Fruit fly (Drosophila melanogaster): Measurements from ENCODE around the gene CG2004.

CG2004 gene

dm6 chrX:8720213-8720612 is 5.5 kb upstream of the CG2004 start, which contains the start of gene CG1789 (continued):
- TF ChIP-seq schlank (tag; optimal IDR thresholded peaks at IDR 0.05) (no peak), nmo (GFP tag; optimal IDR thresholded peaks at IDR 0.05) (peak; percentile 46), ken (GFP tag; IDR thresholded peaks at IDR 0.05) (no peak), crp (GFP tag; optimal IDR thresholded peaks at IDR 0.05) (peak in 1 of 2 experiments; percentile 32), dm (GFP tag; optimal IDR thresholded peaks at IDR 0.05) (peak; percentile 92), CG11504 (tag; optimal IDR thresholded peaks at IDR 0.05) (peak; percentile 54), btn (GFP tag; optimal IDR thresholded peaks at IDR 0.05) (peak; percentile 1), NC2β (GFP tag; optimal IDR thresholded peaks at IDR 0.05) (peak; percentile 20), p53 (GFP tag; optimal IDR thresholded peaks at IDR 0.05) (no peak), MTF-1 (GFP tag; optimal IDR thresholded peaks at IDR 0.05; ENCODE audit: borderline replicate concordance) (no peak), CG5245 (GFP tag; optimal IDR thresholded peaks at IDR 0.05) (no peak), Meics (GFP tag; optimal IDR thresholded peaks at IDR 0.05) (no peak), CG8944 (GFP tag; optimal IDR thresholded peaks at IDR 0.05) (no peak), CG13424 (tag; optimal IDR thresholded peaks at IDR 0.05) (peak; percentile 29), hkb (optimal IDR thresholded peaks at IDR 0.05) (no peak), hkb (GFP tag; IDR thresholded peaks at IDR 0.05) (no peak), dpn (GFP tag; optimal IDR thresholded peaks at IDR 0.05) (peak; percentile 30 to 60), fd3F (GFP tag; optimal IDR thresholded peaks at IDR 0.05) (no peak), tio (GFP tag; optimal IDR thresholded peaks at IDR 0.05) (no peak), CG13287 (GFP tag; IDR thresholded peaks at IDR 0.05; ENCODE audit: partially characterized antibody) (peak; percentile 96), CG17186 (GFP tag; optimal IDR thresholded peaks at IDR 0.05) (peak; percentile 33), tgo (GFP tag; IDR thresholded peaks at IDR 0.05) (no peak), caup (GFP tag; optimal IDR thresholded peaks at IDR 0.05; ENCODE audit: severe bottlenecking) (no peak), CG13894 (tag; optimal IDR thresholded peaks at IDR 0.05) (peak; percentile 37), crc (GFP tag; optimal IDR thresholded peaks at IDR 0.05) (peak; percentile 15), Dp (GFP tag; optimal IDR thresholded peaks at IDR 0.05) (peak; percentile 61), stwl (tag; optimal IDR thresholded peaks at IDR 0.05) (peak; percentile 44), Sin3A (optimal IDR thresholded peaks at IDR 0.05) (peak; percentile 85), CG16815 (GFP tag; optimal IDR thresholded peaks at IDR 0.05) (no peak), bcd (GFP tag; optimal IDR thresholded peaks at IDR 0.05) (no peak), CG7839 (tag; optimal IDR thresholded peaks at IDR 0.05) (no peak), sim (GFP tag; IDR thresholded peaks at IDR 0.05) (no peak), esg (GFP tag; conservative IDR thresholded peaks at IDR 0.05) (no peak), phol (tag; optimal IDR thresholded peaks at IDR 0.05) (peak; percentile 31), Doc3 (GFP tag; IDR thresholded peaks at IDR 0.05; ENCODE audit: partially characterized antibody) (peak; percentile 94), Bgb (GFP tag; IDR thresholded peaks at IDR 0.05; ENCODE audit: partially characterized antibody) (peak; percentile 88), CG8281 (tag; optimal IDR thresholded peaks at IDR 0.05) (no peak), Aef1 (GFP tag; IDR thresholded peaks at IDR 0.05) (no peak), her (GFP tag; optimal IDR thresholded peaks at IDR 0.05) (peak; percentile 21), rib (GFP tag; IDR thresholded peaks at IDR 0.05) (0 out of 2 replicates have a peak, but pooled peaks have one; percentile 40), amos (GFP tag; IDR thresholded peaks at IDR 0.05; ENCODE audit: partially characterized antibody) (peak; percentile 85), CG2116 (GFP tag; optimal IDR thresholded peaks at IDR 0.05) (peak; percentile 75), Deaf1 (tag; optimal IDR thresholded peaks at IDR 0.05) (no peak), seq (GFP tag; IDR thresholded peaks at IDR 0.05) (0 out of 2 replicates have a peak, but pooled peaks have one; percentile 11), nerfin-2 (GFP tag; IDR thresholded peaks at IDR 0.05; ENCODE audit: partially characterized antibody) (peak; percentile 72), CG15514 (GFP tag; optimal IDR thresholded peaks at IDR 0.05) (peak; percentile 46), Trl (optimal IDR thresholded peaks at IDR 0.05) (no peak), Trl (GFP tag; optimal IDR thresholded peaks at IDR 0.05) (peak; percentile 50), Bdp1 (GFP tag; optimal IDR thresholded peaks at IDR 0.05) (no peak), pan (optimal IDR thresholded peaks at IDR 0.05) (no peak), pan (GFP tag; optimal IDR thresholded peaks at IDR 0.05 in 1 of 2, IDR thresholded peaks at IDR 0.05 in 1 of 2) (peak in 1 of 2 experiments; percentile 10)

Measured in whole organism, embryonic.